Worm (Caenorhabditis elegans) whole organism, young adult: ENCODE results near the gene H12I13.6.
A peak's percentile ranks its signal among the peaks of the same experiment; 100 is the strongest.

ENCODE experiments used
- B0261.1 ChIP-seq: sonication (generic microtip); optimal IDR thresholded peaks from 2 replicates; lab custom pipeline; 2016; ENCODE audit warnings: mild to moderate bottlenecking, missing genetic modification characterization, moderate library complexity, missing compliant biosample characterization
- D2030.7 ChIP-seq: fragments of 200-800 bp; sonication (Bioruptor generic); IDR thresholded peaks from 2 replicates; pipeline ENCODE4 v1.3.6; 2022; ENCODE audit warnings: missing genetic modification reagents, missing genetic modification characterization, missing compliant biosample characterization
- F23B12.7 ChIP-seq: sonication (generic microtip); optimal IDR thresholded peaks from 2 replicates; lab custom pipeline; 2017; ENCODE audit warnings: missing genetic modification characterization, mild to moderate bottlenecking, missing compliant biosample characterization, antibody characterized with exemption, moderate library complexity; ENCODE audit not compliant: insufficient read depth
- F33H1.4 ChIP-seq: fragments of 200-800 bp; sonication (Bioruptor generic); IDR thresholded peaks from 2 replicates; pipeline ENCODE4 v1.3.6; 2022; ENCODE audit warnings: missing genetic modification reagents, missing genetic modification characterization, missing compliant biosample characterization
- F39B2.1 ChIP-seq: fragments of 200-800 bp; sonication (Bioruptor generic); IDR thresholded peaks from 2 replicates; pipeline ENCODE4 v1.3.6; 2022; ENCODE audit warnings: missing genetic modification reagents, missing genetic modification characterization, missing compliant biosample characterization
- Y67H2A.10 ChIP-seq: fragments of 200-800 bp; sonication (Bioruptor generic); conservative IDR thresholded peaks from 2 replicates; pipeline ENCODE4 v1.3.6; 2022; ENCODE audit warnings: missing genetic modification reagents, missing genetic modification characterization, missing compliant biosample characterization
- ZK185.1 ChIP-seq: sonication (generic microtip); optimal IDR thresholded peaks from 2 replicates; lab custom pipeline; 2016; ENCODE audit warnings: mild to moderate bottlenecking, missing genetic modification characterization, missing compliant biosample characterization; ENCODE audit not compliant: poor library complexity, severe bottlenecking
- ama-1 ChIP-seq, 3 experiments: fragments of 150-350 bp in 1 of 3; sonication (generic microtip) in 2 of 3; optimal IDR thresholded peaks; 2 replicates each; lab custom pipeline; 2014 to 2018; ENCODE audit warnings: missing biosample characterization in 2 of 3, missing genetic modification characterization in 2 of 3, missing genetic modification reagents in 2 of 3
- aptf-2 ChIP-seq: fragments of 200-800 bp; sonication (Bioruptor generic); conservative IDR thresholded peaks from 2 replicates; pipeline ENCODE4 v1.3.6; 2022; ENCODE audit warnings: missing genetic modification reagents, missing genetic modification characterization, missing compliant biosample characterization
- attf-3 ChIP-seq: fragments of 200-800 bp; sonication (Bioruptor generic); conservative IDR thresholded peaks from 2 replicates; pipeline ENCODE4 v1.3.6; 2022; ENCODE audit warnings: missing genetic modification reagents, missing genetic modification characterization, missing compliant biosample characterization
- bed-1 ChIP-seq: fragments of 200-800 bp; sonication (Bioruptor generic); IDR thresholded peaks from 2 replicates; pipeline ENCODE4 v1.3.6; 2022; ENCODE audit warnings: missing genetic modification reagents, missing genetic modification characterization, missing compliant biosample characterization
- bed-2 ChIP-seq: fragments of 200-800 bp; sonication (Bioruptor generic); IDR thresholded peaks from 2 replicates; pipeline ENCODE4 v1.3.6; 2022; ENCODE audit warnings: missing genetic modification reagents, missing genetic modification characterization, missing compliant biosample characterization
- ccch-3 ChIP-seq: fragments of 200-800 bp; sonication (Bioruptor generic); optimal IDR thresholded peaks from 2 replicates; lab custom pipeline; 2018; ENCODE audit warnings: mild to moderate bottlenecking, missing genetic modification characterization, missing compliant biosample characterization
- cebp-2 ChIP-seq: fragments of 200-800 bp; sonication (Bioruptor generic); IDR thresholded peaks from 2 replicates; pipeline ENCODE4 v1.3.6; 2022; ENCODE audit warnings: missing genetic modification characterization, missing compliant biosample characterization
- ceh-27 ChIP-seq: fragments of 200-800 bp; sonication (Bioruptor generic); optimal IDR thresholded peaks from 2 replicates; lab custom pipeline; 2018; ENCODE audit warnings: mild to moderate bottlenecking, missing genetic modification characterization, moderate library complexity, missing compliant biosample characterization
- ceh-91 ChIP-seq: fragments of 200-800 bp; sonication (Bioruptor generic); IDR thresholded peaks from 2 replicates; pipeline ENCODE4 v1.3.6; 2022; ENCODE audit warnings: missing genetic modification reagents, missing genetic modification characterization, missing compliant biosample characterization
- dox-1 ChIP-seq: fragments of 200-800 bp; sonication (Bioruptor generic); IDR thresholded peaks from 2 replicates; pipeline ENCODE4 v1.3.6; 2022; ENCODE audit warnings: missing genetic modification reagents, missing genetic modification characterization, missing compliant biosample characterization
- efl-1 ChIP-seq: fragments of 150-350 bp; optimal IDR thresholded peaks from 2 replicates; lab custom pipeline; 2014; ENCODE audit warnings: missing biosample characterization, missing genetic modification reagents, missing genetic modification characterization
- egl-18 ChIP-seq: fragments of 200-800 bp; sonication (Bioruptor generic); IDR thresholded peaks from 2 replicates; pipeline ENCODE4 v1.3.6; 2022; ENCODE audit warnings: missing genetic modification reagents, missing genetic modification characterization, missing compliant biosample characterization
- egl-44 ChIP-seq: fragments of 200-800 bp; sonication (Bioruptor generic); IDR thresholded peaks from 2 replicates; pipeline ENCODE4 v1.3.6; 2022; ENCODE audit warnings: missing genetic modification reagents, missing genetic modification characterization, missing compliant biosample characterization
- ekl-4 ChIP-seq: fragments of 200-800 bp; sonication (Bioruptor generic); IDR thresholded peaks from 2 replicates; pipeline ENCODE4 v1.3.6; 2022; ENCODE audit warnings: missing genetic modification reagents, missing genetic modification characterization, missing compliant biosample characterization
- ets-4 ChIP-seq: fragments of 200-800 bp; sonication (Bioruptor generic); optimal IDR thresholded peaks from 2 replicates; lab custom pipeline; 2018; ENCODE audit warnings: mild to moderate bottlenecking, missing genetic modification characterization, missing compliant biosample characterization
- gei-17 ChIP-seq: fragments of 200-800 bp; sonication (Bioruptor generic); optimal IDR thresholded peaks from 2 replicates; lab custom pipeline; 2018; ENCODE audit warnings: mild to moderate bottlenecking, missing genetic modification characterization, missing compliant biosample characterization
- him-1 ChIP-seq: sonication (generic microtip); optimal IDR thresholded peaks from 2 replicates; lab custom pipeline; 2016; ENCODE audit warnings: missing genotype, missing genetic modification reagents, missing genetic modification characterization, missing compliant biosample characterization
- hsf-1 ChIP-seq: fragments of 200-800 bp; sonication (Bioruptor generic); IDR thresholded peaks from 2 replicates; pipeline ENCODE4 v1.3.6; 2022; ENCODE audit warnings: missing genetic modification reagents, missing genetic modification characterization, missing compliant biosample characterization
- let-607 ChIP-seq, 2 experiments: fragments of 200-800 bp in 1 of 2; sonication (Bioruptor generic) in 1 of 2; sonication (generic microtip) in 1 of 2; optimal IDR thresholded peaks; 2 replicates each; lab custom pipeline; 2016 to 2018; ENCODE audit warnings: mild to moderate bottlenecking in 2 of 2, missing compliant biosample characterization in 2 of 2, missing genetic modification characterization in 2 of 2, moderate library complexity in 2 of 2, missing genotype in 1 of 2
- lin-40 ChIP-seq: sonication (generic microtip); optimal IDR thresholded peaks from 2 replicates; lab custom pipeline; 2016; ENCODE audit warnings: missing genetic modification characterization, mild to moderate bottlenecking, missing compliant biosample characterization, missing genotype, missing genetic modification reagents
- madf-6 ChIP-seq: fragments of 200-800 bp; sonication (Bioruptor generic); IDR thresholded peaks from 2 replicates; pipeline ENCODE4 v1.3.6; 2022; ENCODE audit warnings: missing genetic modification reagents, missing genetic modification characterization, missing compliant biosample characterization
- madf-8 ChIP-seq: fragments of 200-800 bp; sonication (Bioruptor generic); conservative IDR thresholded peaks from 2 replicates; pipeline ENCODE4 v1.3.6; 2022; ENCODE audit warnings: missing genetic modification reagents, missing genetic modification characterization, missing compliant biosample characterization
- mcd-1 ChIP-seq: fragments of 200-800 bp; sonication (Bioruptor generic); IDR thresholded peaks from 2 replicates; pipeline ENCODE4 v1.3.6; 2022; ENCODE audit warnings: missing genetic modification reagents, missing genetic modification characterization, missing compliant biosample characterization
- mes-4 ChIP-seq: sonication (generic microtip); optimal IDR thresholded peaks from 2 replicates; lab custom pipeline; 2016; ENCODE audit warnings: missing genotype, missing genetic modification characterization, missing compliant biosample characterization
- nfya-1 ChIP-seq: sonication (generic microtip); optimal IDR thresholded peaks from 2 replicates; lab custom pipeline; 2017; ENCODE audit warnings: antibody characterized with exemption, missing compliant biosample characterization, missing genetic modification characterization, borderline replicate concordance; ENCODE audit not compliant: insufficient read depth
- nfya-2 ChIP-seq: fragments of 200-800 bp; sonication (Bioruptor generic); IDR thresholded peaks from 2 replicates; pipeline ENCODE4 v1.3.6; 2022; ENCODE audit warnings: missing genetic modification reagents, missing genetic modification characterization, missing compliant biosample characterization
- nhr-27 ChIP-seq: fragments of 200-800 bp; sonication (Bioruptor generic); optimal IDR thresholded peaks from 2 replicates; lab custom pipeline; 2018; ENCODE audit warnings: mild to moderate bottlenecking, missing genetic modification characterization, moderate library complexity, missing compliant biosample characterization
- nhr-80 ChIP-seq: sonication (generic microtip); optimal IDR thresholded peaks from 2 replicates; lab custom pipeline; 2016; ENCODE audit warnings: missing genetic modification characterization, missing compliant biosample characterization
- pbrm-1 ChIP-seq: fragments of 200-800 bp; sonication (Bioruptor generic); IDR thresholded peaks from 2 replicates; pipeline ENCODE4 v1.3.6; 2022; ENCODE audit warnings: missing genetic modification reagents, missing genetic modification characterization, missing compliant biosample characterization
- rcor-1 ChIP-seq: fragments of 200-800 bp; sonication (Bioruptor generic); IDR thresholded peaks from 2 replicates; pipeline ENCODE4 v1.3.6; 2022; ENCODE audit warnings: missing genetic modification reagents, missing genetic modification characterization, missing compliant biosample characterization
- rec-8 ChIP-seq, 2 experiments: sonication (generic microtip); optimal IDR thresholded peaks; 2 replicates each; lab custom pipeline; 2016; ENCODE audit warnings: mild to moderate bottlenecking in 2 of 2, missing genetic modification characterization in 2 of 2, missing genetic modification reagents in 2 of 2, missing genotype in 2 of 2, missing biosample characterization in 1 of 2, missing compliant biosample characterization in 1 of 2, moderate library complexity in 1 of 2
- rpc-1 ChIP-seq, 2 experiments: fragments of 150-350 bp in 1 of 2; sonication (generic microtip) in 1 of 2; optimal IDR thresholded peaks; 2 replicates each; lab custom pipeline; 2014 to 2018; ENCODE audit warnings: missing biosample characterization in 1 of 2, missing genetic modification characterization in 1 of 2, missing genetic modification reagents in 1 of 2, missing genotype in 1 of 2
- sdz-38 ChIP-seq: sonication (generic microtip); optimal IDR thresholded peaks from 2 replicates; lab custom pipeline; 2016; ENCODE audit warnings: missing genotype, missing genetic modification characterization, missing compliant biosample characterization
- somi-1 ChIP-seq: fragments of 200-800 bp; sonication (Bioruptor generic); optimal IDR thresholded peaks from 2 replicates; lab custom pipeline; 2018; ENCODE audit warnings: mild to moderate bottlenecking, missing genetic modification characterization, missing compliant biosample characterization
- tbx-9 ChIP-seq: sonication (generic microtip); optimal IDR thresholded peaks from 2 replicates; lab custom pipeline; 2016; ENCODE audit warnings: borderline replicate concordance, missing genetic modification characterization, inconsistent platforms, missing compliant biosample characterization

The H12I13.6 gene

DNA sequence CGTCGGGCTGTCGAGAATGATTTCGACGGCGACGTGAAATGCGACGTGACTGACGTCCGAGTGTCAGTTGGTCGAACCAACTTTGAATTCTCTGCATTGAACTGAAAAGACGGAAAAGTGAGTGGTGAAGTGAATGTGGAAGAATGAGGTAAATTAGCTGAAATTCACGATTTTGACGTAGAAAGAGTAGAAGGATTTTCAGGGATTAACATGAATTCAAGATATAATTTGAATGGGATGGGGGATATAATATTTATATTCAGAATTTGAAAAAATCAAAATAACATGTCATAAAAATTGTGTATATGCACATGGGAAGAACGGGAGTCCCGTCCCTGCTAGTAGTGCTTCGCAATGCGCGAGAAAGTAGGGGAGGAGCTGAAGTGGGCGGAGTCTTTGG lies 40.5 kb downstream of the H12I13.6 start, which contains the start of gene C29H12.6:
C29H12.6 (minus strand) TSS at position 101 of the 400 bp plus-strand sequence.
- no peak for TF ChIP-seq ceh-27 (GFP tag; lab: Kevin White, UChicago)
- TF ChIP-seq gei-17 (GFP tag; lab: Kevin White, UChicago) = no peak
- no peak for TF ChIP-seq rec-8 (tag; optimal IDR thresholded peaks at IDR 0.05; lab: Kevin White, UChicago)
- TF ChIP-seq F39B2.1 (GFP tag; lab: Robert Waterston, UW) = no peak
- no peak for TF ChIP-seq let-607 (tag; optimal IDR thresholded peaks at IDR 0.05; lab: Kevin White, UChicago)
- TF ChIP-seq rpc-1 (optimal IDR thresholded peaks at IDR 0.05; lab: Kevin White, UChicago) = no peak
- TF ChIP-seq rpc-1 (tag; optimal IDR thresholded peaks at IDR 0.05; lab: Kevin White, UChicago) = no peak
- TF ChIP-seq bed-2 (GFP tag; lab: Robert Waterston, UW) = no peak
- TF ChIP-seq egl-18 = no peak
- TF ChIP-seq aptf-2 (GFP tag; lab: Robert Waterston, UW) = no peak
- no peak for TF ChIP-seq egl-44 (GFP tag; lab: Robert Waterston, UW)
- TF ChIP-seq ZK185.1 (tag; lab: Kevin White, UChicago) = no peak
- TF ChIP-seq somi-1 (GFP tag; lab: Kevin White, UChicago) = no peak
- no peak for TF ChIP-seq B0261.1
- no peak for TF ChIP-seq F33H1.4 (GFP tag; lab: Robert Waterston, UW)
- no peak for TF ChIP-seq cebp-2 (GFP tag; lab: Robert Waterston, UW)
- TF ChIP-seq rcor-1 (GFP tag; lab: Robert Waterston, UW) = no peak
- TF ChIP-seq Y67H2A.10 (GFP tag; lab: Robert Waterston, UW) = no peak
- no peak for TF ChIP-seq tbx-9 (tag; lab: Kevin White, UChicago)
- no peak for TF ChIP-seq attf-3 (GFP tag; lab: Robert Waterston, UW)

DNA sequence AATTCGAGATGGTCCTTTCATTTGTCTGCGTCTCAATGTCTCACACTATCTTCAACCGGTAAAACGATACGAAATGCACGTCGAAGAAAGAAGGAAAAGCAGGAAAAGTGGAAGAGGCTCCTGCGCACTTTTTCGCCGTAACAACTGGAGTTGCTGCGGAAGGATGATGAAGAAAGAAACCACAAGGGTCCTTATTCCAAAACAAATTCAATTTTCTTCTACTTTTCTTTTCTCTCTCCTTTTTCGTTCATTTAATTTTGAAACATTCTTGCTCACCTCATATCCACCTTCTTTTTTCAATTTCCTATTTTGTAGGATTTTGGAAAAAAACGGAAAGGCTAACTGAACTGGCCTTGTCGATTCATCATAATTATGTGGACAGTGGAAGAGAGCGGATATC lies 42.8 kb downstream of the H12I13.6 start:
- TF ChIP-seq tbx-9 (tag; lab: Kevin White, UChicago) (no peak), lin-40 (tag; lab: Kevin White, UChicago) (no peak), bed-1 (GFP tag; lab: Robert Waterston, UW) (no peak)
- TF ChIP-seq, all 124 proteins: peak for 0

DNA sequence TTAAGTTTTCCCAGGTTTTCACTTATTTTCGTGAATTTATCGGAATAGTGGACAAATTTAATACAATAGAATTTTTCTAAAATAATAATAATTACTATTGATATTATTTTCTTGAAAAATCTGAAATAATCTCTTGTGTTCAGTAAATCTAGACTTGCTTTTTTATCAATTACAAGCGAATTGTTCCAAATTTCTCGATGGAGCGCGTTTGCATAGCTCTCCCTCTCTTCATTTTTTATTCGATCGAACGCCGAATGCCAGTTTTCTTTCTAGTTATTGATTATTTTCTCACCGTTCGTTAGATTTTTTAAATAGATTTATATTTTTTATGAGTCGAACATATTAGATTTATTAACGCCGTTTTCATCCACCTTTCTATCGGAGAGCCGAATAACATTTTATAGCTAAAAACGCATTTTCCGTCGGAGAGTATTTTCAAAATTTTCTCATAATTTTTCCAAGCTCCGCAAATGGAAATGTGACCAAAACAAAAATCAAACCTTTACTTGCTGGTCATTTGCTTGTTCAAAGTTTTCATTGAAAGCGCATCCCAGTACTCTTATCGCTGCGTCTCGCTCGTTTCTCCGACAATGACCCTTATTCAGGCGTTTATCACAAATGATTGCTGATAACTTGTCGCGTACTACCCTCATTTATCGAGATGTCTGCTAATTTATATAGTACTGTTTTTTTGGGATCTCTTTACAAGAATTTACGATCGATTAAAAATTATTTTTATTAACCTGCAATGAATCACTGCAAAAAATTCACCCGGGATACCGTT lies 45.1 kb downstream of the H12I13.6 start:
- TF ChIP-seq egl-44 (GFP tag; lab: Robert Waterston, UW) = no peak
- no peak for TF ChIP-seq ccch-3 (GFP tag; lab: Kevin White, UChicago)
- TF ChIP-seq nfya-1 (tag; lab: Kevin White, UChicago) = no peak
- peak; percentile 93 for TF ChIP-seq madf-8 (GFP tag; lab: Robert Waterston, UW)
- no peak for TF ChIP-seq nhr-27 (tag; lab: Kevin White, UChicago)
- TF ChIP-seq sdz-38 (tag; lab: Kevin White, UChicago) = no peak
- TF ChIP-seq mcd-1 (GFP tag; lab: Robert Waterston, UW) = peak; percentile 87
- no peak for TF ChIP-seq nfya-2 (GFP tag; lab: Robert Waterston, UW)
- no peak for TF ChIP-seq lin-40 (tag; lab: Kevin White, UChicago)
- no peak for TF ChIP-seq ekl-4 (GFP tag; lab: Robert Waterston, UW)
- peak; percentile 68 for TF ChIP-seq F23B12.7 (tag; lab: Kevin White, UChicago)
- TF ChIP-seq dox-1 (GFP tag; lab: Robert Waterston, UW) = no peak; the same call in 1 of the 2 replicates
- TF ChIP-seq him-1 (tag; lab: Kevin White, UChicago) = peak; percentile 17
- TF ChIP-seq madf-6 (GFP tag; lab: Robert Waterston, UW) = peak; percentile 95
- TF ChIP-seq ceh-91 (GFP tag; lab: Robert Waterston, UW) = peak; percentile 34; the same call in 1 of the 2 replicates
- no peak for TF ChIP-seq mes-4 (tag; lab: Kevin White, UChicago)
- no peak for TF ChIP-seq bed-2 (GFP tag; lab: Robert Waterston, UW)
- no peak for TF ChIP-seq ama-1 (optimal IDR thresholded peaks at IDR 0.05; lab: Kevin White, UChicago)
- TF ChIP-seq ama-1 (GFP tag; optimal IDR thresholded peaks at IDR 0.05; lab: Kevin White, UChicago) = no peak
- peak; percentile 4 for TF ChIP-seq efl-1 (GFP tag; lab: Kevin White, UChicago)
- TF ChIP-seq hsf-1 (GFP tag; lab: Robert Waterston, UW) = no peak
- no peak for TF ChIP-seq D2030.7 (GFP tag; lab: Robert Waterston, UW)
- no peak for TF ChIP-seq bed-1 (GFP tag; lab: Robert Waterston, UW)
- no peak for TF ChIP-seq pbrm-1 (GFP tag; lab: Robert Waterston, UW)
- peak; percentile 54 for TF ChIP-seq nhr-80 (tag; lab: Kevin White, UChicago)
- TF ChIP-seq ets-4 (GFP tag; lab: Kevin White, UChicago) = peak; percentile 15
